Worm (Caenorhabditis elegans) whole organism, L1 larva: ENCODE results near the gene F02E8.4.

Experiments
- C16A3.4 ChIP-seq: fragments of 150-350 bp; optimal IDR thresholded peaks from 2 replicates; lab custom pipeline; 2014; ENCODE audit warnings: missing biosample characterization, missing genetic modification characterization
- Y116A8C.19 ChIP-seq: sonication (generic microtip); optimal IDR thresholded peaks from 2 replicates; lab custom pipeline; 2016; ENCODE audit warnings: missing compliant biosample characterization, missing genetic modification characterization, borderline replicate concordance
- aly-2 ChIP-seq: fragments of 150-350 bp; optimal IDR thresholded peaks from 2 replicates; lab custom pipeline; 2014; ENCODE audit warnings: missing biosample characterization, missing genetic modification characterization
- ceh-82 ChIP-seq, 3 experiments: fragments of 150-350 bp in 1 of 3; sonication (generic microtip) in 2 of 3; optimal IDR thresholded peaks; 2 replicates each; lab custom pipeline; 2014 to 2017; ENCODE audit warnings: missing biosample characterization in 3 of 3, missing genetic modification characterization in 3 of 3
- ceh-90 ChIP-seq: sonication (generic microtip); optimal IDR thresholded peaks from 2 replicates; lab custom pipeline; 2016; ENCODE audit warnings: missing genetic modification characterization, missing compliant biosample characterization
- dsc-1 ChIP-seq: sonication (generic microtip); optimal IDR thresholded peaks from 2 replicates; lab custom pipeline; 2016; ENCODE audit warnings: mild to moderate bottlenecking, missing genetic modification characterization, missing compliant biosample characterization
- efl-1 ChIP-seq, 4 experiments: fragments of 150-350 bp; optimal IDR thresholded peaks in 3 of 4; peaks in 1 of 4; 1 replicate in 1 of 4; 2 replicates in 3 of 4; lab custom pipeline; 2014; ENCODE audit warnings: missing biosample characterization in 2 of 4, missing genetic modification characterization in 2 of 4, missing genetic modification reagents in 2 of 4
- fkh-10 ChIP-seq: sonication (generic microtip); optimal IDR thresholded peaks from 2 replicates; lab custom pipeline; 2017; ENCODE audit warnings: missing biosample characterization, missing genetic modification reagents, missing genetic modification characterization
- fkh-8 ChIP-seq: sonication (generic microtip); optimal IDR thresholded peaks from 2 replicates; lab custom pipeline; 2016; ENCODE audit warnings: mild to moderate bottlenecking, missing genetic modification characterization, missing compliant biosample characterization
- hlh-17 ChIP-seq: fragments of 200-800 bp; sonication (Bioruptor generic); optimal IDR thresholded peaks from 2 replicates; lab custom pipeline; 2018; ENCODE audit warnings: missing genetic modification characterization, mild to moderate bottlenecking, missing compliant biosample characterization, moderate library complexity, borderline replicate concordance
- hlh-4 ChIP-seq: sonication (generic microtip); optimal IDR thresholded peaks from 2 replicates; lab custom pipeline; 2016; ENCODE audit warnings: mild to moderate bottlenecking, missing genetic modification characterization, missing compliant biosample characterization
- hpl-2 ChIP-seq: fragments of 150-350 bp; optimal IDR thresholded peaks from 2 replicates; lab custom pipeline; 2014; ENCODE audit warnings: missing biosample characterization, missing genetic modification reagents, missing genetic modification characterization
- isw-1 ChIP-seq: fragments of 200-800 bp; sonication (Bioruptor generic); IDR thresholded peaks from 2 replicates; pipeline ENCODE4 v1.3.6; 2022; ENCODE audit warnings: missing genetic modification characterization, missing compliant biosample characterization
- lin-14 ChIP-seq: fragments of 200-800 bp; sonication (Bioruptor generic); optimal IDR thresholded peaks from 2 replicates; lab custom pipeline; 2018; ENCODE audit warnings: mild to moderate bottlenecking, missing genetic modification characterization, moderate library complexity, missing compliant biosample characterization
- lin-15B ChIP-seq: fragments of 150-350 bp; sonication (generic microtip); optimal IDR thresholded peaks from 3 replicates; lab custom pipeline; 2014; ENCODE audit warnings: missing biosample characterization, missing genetic modification characterization
- lin-35 ChIP-seq, 2 experiments: fragments of 150-350 bp; optimal IDR thresholded peaks; 2 replicates each; lab custom pipeline; 2014; ENCODE audit warnings: missing biosample characterization in 2 of 2, missing genetic modification characterization in 2 of 2, missing genetic modification reagents in 2 of 2
- lin-39 ChIP-seq: fragments of 150-350 bp; optimal IDR thresholded peaks from 2 replicates; lab custom pipeline; 2014; ENCODE audit warnings: missing biosample characterization, missing genetic modification reagents, missing genetic modification characterization
- mdl-1 ChIP-seq, 2 experiments: fragments of 150-350 bp; optimal IDR thresholded peaks; 2 replicates each; lab custom pipeline; 2014 to 2017; ENCODE audit warnings: missing biosample characterization in 2 of 2, missing genetic modification characterization in 2 of 2, inconsistent platforms in 1 of 2
- mef-2 ChIP-seq: fragments of 150-350 bp; optimal IDR thresholded peaks from 2 replicates; lab custom pipeline; 2014; ENCODE audit warnings: missing biosample characterization, missing genetic modification characterization
- nhr-11 ChIP-seq: fragments of 150-350 bp; optimal IDR thresholded peaks from 2 replicates; lab custom pipeline; 2014; ENCODE audit warnings: missing biosample characterization, missing genetic modification characterization
- nhr-12 ChIP-seq: sonication (generic microtip); optimal IDR thresholded peaks from 2 replicates; lab custom pipeline; 2017; ENCODE audit warnings: missing biosample characterization, missing genetic modification characterization
- nhr-19 ChIP-seq: fragments of 200-800 bp; sonication (Bioruptor generic); conservative IDR thresholded peaks from 2 replicates; pipeline ENCODE4 v1.3.6; 2022; ENCODE audit warnings: missing genetic modification characterization, missing compliant biosample characterization
- nhr-71 ChIP-seq: sonication (generic microtip); optimal IDR thresholded peaks from 2 replicates; lab custom pipeline; 2016; ENCODE audit warnings: mild to moderate bottlenecking, missing genetic modification characterization, moderate library complexity, missing compliant biosample characterization
- nhr-76 ChIP-seq: sonication (generic microtip); optimal IDR thresholded peaks from 2 replicates; lab custom pipeline; 2017; ENCODE audit warnings: missing biosample characterization, missing genetic modification characterization
- nhr-84 ChIP-seq: sonication (generic microtip); optimal IDR thresholded peaks from 2 replicates; lab custom pipeline; 2017; ENCODE audit warnings: missing biosample characterization, missing genetic modification characterization
- pax-3 ChIP-seq: fragments of 200-800 bp; sonication (Bioruptor generic); optimal IDR thresholded peaks from 2 replicates; lab custom pipeline; 2018; ENCODE audit warnings: mild to moderate bottlenecking, missing genetic modification characterization, moderate library complexity, missing compliant biosample characterization
- rnt-1 ChIP-seq: sonication (generic microtip); optimal IDR thresholded peaks from 2 replicates; lab custom pipeline; 2016; ENCODE audit warnings: mild to moderate bottlenecking, missing genetic modification characterization, moderate library complexity, missing compliant biosample characterization
- skn-1 ChIP-seq: fragments of 150-350 bp; optimal IDR thresholded peaks from 2 replicates; lab custom pipeline; 2014; ENCODE audit warnings: missing biosample characterization, missing genetic modification characterization
- snpc-4 ChIP-seq: fragments of 150-350 bp; optimal IDR thresholded peaks from 2 replicates; lab custom pipeline; 2014; ENCODE audit warnings: missing biosample characterization, missing genetic modification characterization
- snu-23 ChIP-seq: sonication (generic microtip); optimal IDR thresholded peaks from 2 replicates; lab custom pipeline; 2016; ENCODE audit warnings: missing genetic modification characterization, missing compliant biosample characterization
- swsn-7 ChIP-seq: sonication (generic microtip); optimal IDR thresholded peaks from 2 replicates; lab custom pipeline; 2016; ENCODE audit warnings: missing genetic modification characterization, missing compliant biosample characterization
- unc-30 ChIP-seq: sonication (generic microtip); optimal IDR thresholded peaks from 2 replicates; lab custom pipeline; 2017; ENCODE audit warnings: missing biosample characterization, missing genetic modification characterization
- unc-62 ChIP-seq: fragments of 150-350 bp; optimal IDR thresholded peaks from 2 replicates; lab custom pipeline; 2014; ENCODE audit warnings: missing biosample characterization, missing genetic modification reagents, missing genetic modification characterization
- xbp-1 ChIP-seq: sonication (generic microtip); optimal IDR thresholded peaks from 2 replicates; lab custom pipeline; 2016; ENCODE audit warnings: missing genetic modification characterization, missing compliant biosample characterization

The F02E8.4 gene

ce11 chrX:4434577-4434976, 19.3 kb upstream of the F02E8.4 start:
- TF ChIP-seq fkh-10 (GFP tag; lab: Kevin White, UChicago): peak; percentile 10
- no peak for TF ChIP-seq lin-39 (tag; lab: Kevin White, UChicago)
- no peak for TF ChIP-seq snu-23
- peak in 2 of 3 experiments; percentile 2 to 9 for TF ChIP-seq ceh-82 (tag; optimal IDR thresholded peaks at IDR 0.05; lab: Kevin White, UChicago)
- no peak for TF ChIP-seq Y116A8C.19 (tag; lab: Kevin White, UChicago)
- peak; percentile 63 for TF ChIP-seq lin-14
- TF ChIP-seq skn-1 (tag; lab: Kevin White, UChicago): peak; percentile 32
- no peak for TF ChIP-seq mef-2 (tag; lab: Kevin White, UChicago)
- no peak for TF ChIP-seq pax-3 (tag; lab: Kevin White, UChicago)
- TF ChIP-seq aly-2 (tag; lab: Kevin White, UChicago): no peak
- TF ChIP-seq nhr-71 (tag; lab: Kevin White, UChicago): no peak

DNA sequence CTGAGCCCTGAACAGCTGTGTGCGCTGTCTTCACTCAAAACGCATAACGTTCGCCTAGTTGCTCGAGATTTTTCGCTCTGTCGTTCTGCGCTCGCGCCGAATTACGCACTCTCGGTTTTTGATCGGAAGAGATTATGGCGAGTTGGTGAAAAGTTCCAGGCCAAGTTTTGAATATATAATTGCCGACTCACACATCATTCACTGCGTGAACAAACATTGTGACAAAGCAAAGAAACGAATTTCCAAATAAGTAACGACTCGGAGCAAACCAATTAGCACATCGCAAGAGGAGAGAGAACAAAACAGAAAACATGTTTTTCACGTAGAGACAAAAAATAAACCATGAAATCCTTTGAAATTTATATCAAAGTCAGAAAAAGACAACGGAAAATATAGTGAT, 18.5 kb upstream of the F02E8.4 start:
- no peak for TF ChIP-seq snpc-4 (tag; lab: Kevin White, UChicago)
- peak; percentile 10 for TF ChIP-seq lin-14

ce11 chrX:4437555-4437954, 16.4 kb upstream of the F02E8.4 start, which contains the start of gene cest-26:
Gene cest-26 (minus strand): TSS chrX:4437655.
- TF ChIP-seq fkh-8 (no peak), efl-1 (optimal IDR thresholded peaks at IDR 0.05; lab: Kevin White, UChicago) (no peak), efl-1 (GFP tag; optimal IDR thresholded peaks at IDR 0.05 in 1 of 2; lab: Kevin White, UChicago) (no peak), lin-14 (peak; percentile 4), aly-2 (tag; lab: Kevin White, UChicago) (no peak), dsc-1 (tag; lab: Kevin White, UChicago) (peak; percentile 7), hpl-2 (GFP tag; lab: Kevin White, UChicago) (no peak), C16A3.4 (tag; lab: Kevin White, UChicago) (no peak), unc-30 (tag; lab: Kevin White, UChicago) (no peak)

DNA sequence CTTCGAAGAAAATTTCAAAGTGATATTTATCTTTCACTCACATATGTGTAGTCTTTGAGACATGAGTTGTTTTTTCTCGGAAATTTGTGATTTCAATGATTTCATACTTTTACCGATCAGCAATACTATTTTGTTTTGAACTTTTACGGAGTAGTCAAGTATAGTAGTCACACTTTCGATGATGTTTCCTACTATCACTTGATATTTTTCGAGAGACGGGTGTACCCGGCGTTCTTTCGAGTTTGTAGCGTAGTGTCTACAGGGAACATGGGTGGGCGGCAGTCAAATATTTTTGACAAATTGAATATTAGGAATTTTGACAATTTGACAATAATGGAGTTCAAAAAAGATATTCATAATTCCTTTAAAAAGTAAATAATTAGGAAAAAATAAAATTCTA, 15.1 kb upstream of the F02E8.4 start:
- no peak for TF ChIP-seq lin-15B
- no peak for TF ChIP-seq isw-1
- no peak for TF ChIP-seq nhr-19 (GFP tag; lab: Robert Waterston, UW)
- TF ChIP-seq nhr-84: no peak
- no peak for TF ChIP-seq nhr-11 (tag; lab: Kevin White, UChicago)
- TF ChIP-seq nhr-71 (tag; lab: Kevin White, UChicago): no peak
- no peak for TF ChIP-seq ceh-90 (tag; lab: Kevin White, UChicago)
- TF ChIP-seq C16A3.4 (tag; lab: Kevin White, UChicago): no peak
- no peak for TF ChIP-seq xbp-1 (tag; lab: Kevin White, UChicago)
- TF ChIP-seq hlh-17 (GFP tag; lab: Kevin White, UChicago): no peak
- TF ChIP-seq hlh-4 (tag; lab: Kevin White, UChicago): no peak
- TF ChIP-seq swsn-7 (tag; lab: Kevin White, UChicago): no peak
- no peak for TF ChIP-seq hpl-2 (GFP tag; lab: Kevin White, UChicago)
- no peak for TF ChIP-seq nhr-12 (tag; lab: Kevin White, UChicago)
- TF ChIP-seq aly-2 (tag; lab: Kevin White, UChicago): no peak
- TF ChIP-seq unc-62 (GFP tag; lab: Kevin White, UChicago): no peak
- no peak for TF ChIP-seq dsc-1 (tag; lab: Kevin White, UChicago)
- TF ChIP-seq efl-1 (optimal IDR thresholded peaks at IDR 0.05; lab: Kevin White, UChicago): no peak
- no peak for TF ChIP-seq efl-1 (GFP tag; optimal IDR thresholded peaks at IDR 0.05 in 1 of 2; lab: Kevin White, UChicago)
- no peak for TF ChIP-seq nhr-76 (tag; lab: Kevin White, UChicago)
- TF ChIP-seq lin-35 (GFP tag; optimal IDR thresholded peaks at IDR 0.05; lab: Kevin White, UChicago): no peak

DNA sequence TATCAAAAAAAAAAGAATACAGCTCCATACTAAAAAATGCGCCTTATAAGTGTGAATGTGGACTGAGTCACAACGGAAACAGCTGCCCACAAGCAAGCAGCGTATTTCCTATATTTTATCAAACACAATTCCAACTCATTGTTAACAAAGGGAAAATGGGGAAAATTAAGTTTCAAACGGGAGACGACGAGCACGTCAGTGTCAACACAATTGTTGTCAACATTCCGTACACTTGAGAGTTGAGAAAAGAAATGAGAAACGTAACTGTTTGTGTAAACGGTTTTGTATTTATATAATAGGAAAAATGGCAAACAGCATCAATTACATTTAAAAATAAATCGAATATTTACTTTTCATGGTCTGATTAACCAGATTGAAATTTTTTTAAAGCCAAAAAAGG, 14.3 kb upstream of the F02E8.4 start:
- TF ChIP-seq hpl-2 (GFP tag; lab: Kevin White, UChicago): no peak
- TF ChIP-seq xbp-1 (tag; lab: Kevin White, UChicago): no peak
- TF ChIP-seq lin-14: peak; percentile 11
- no peak for TF ChIP-seq mdl-1 (tag; optimal IDR thresholded peaks at IDR 0.05; lab: Kevin White, UChicago)
- TF ChIP-seq rnt-1 (tag; lab: Kevin White, UChicago): no peak
- no peak for TF ChIP-seq unc-62 (GFP tag; lab: Kevin White, UChicago)
